Fruit fly (Drosophila melanogaster) whole organism, embryonic: ENCODE data around the gene AstA-R1.

Experiments
- CG16863 ChIP-seq: fragments of 200-800 bp; sonication (Bioruptor generic); optimal IDR thresholded peaks from 3 replicates; lab custom pipeline; 2016; ENCODE audit warnings: missing biosample characterization, missing genetic modification characterization
- CG8478 ChIP-seq: fragments of >200 bp; optimal IDR thresholded peaks from 2 replicates; lab custom pipeline; 2018
- Gug ChIP-seq: fragments of 200-800 bp; sonication (Bioruptor generic); IDR thresholded peaks from 4 replicates; pipeline ENCODE4 v1.3.6; 2022; ENCODE audit warnings: missing biosample characterization, missing genetic modification characterization
- Lpt ChIP-seq: fragments of >200 bp; optimal IDR thresholded peaks from 2 replicates; lab custom pipeline; 2018; ENCODE audit warnings: missing biosample characterization, missing genetic modification characterization
- MTF-1 ChIP-seq: fragments of 200-800 bp; sonication (Bioruptor generic); optimal IDR thresholded peaks from 2 replicates; lab custom pipeline; 2018; ENCODE audit warnings: missing biosample characterization, mild to moderate bottlenecking, missing genetic modification characterization, borderline replicate concordance
- NfI ChIP-seq: fragments of 200-800 bp; sonication (Bioruptor generic); optimal IDR thresholded peaks from 3 replicates; lab custom pipeline; 2018; ENCODE audit warnings: missing biosample characterization, mild to moderate bottlenecking, missing genetic modification characterization, moderate library complexity
- Optix ChIP-seq: fragments of 200-800 bp; sonication (Bioruptor generic); IDR thresholded peaks from 3 replicates; pipeline ENCODE4 v1.3.6; 2022; ENCODE audit warnings: missing biosample characterization, missing genetic modification characterization
- Scr ChIP-seq: fragments of 200-800 bp; sonication (Bioruptor generic); IDR thresholded peaks from 2 replicates; pipeline ENCODE4 v1.3.6; 2022; ENCODE audit warnings: missing biosample characterization, missing genetic modification characterization; ENCODE audit not compliant: partially characterized antibody
- kay ChIP-seq: fragments of 200-800 bp; sonication (Bioruptor generic); optimal IDR thresholded peaks from 2 replicates; lab custom pipeline; 2016; ENCODE audit warnings: missing biosample characterization, missing genetic modification characterization
- tna ChIP-seq: fragments of 200-800 bp; sonication (Bioruptor generic); IDR thresholded peaks from 2 replicates; pipeline ENCODE4 v1.3.6; 2022; ENCODE audit warnings: missing biosample characterization, missing genetic modification characterization; ENCODE audit not compliant: partially characterized antibody

dm6 chrX:3689079-3689478 is 114.7 kb downstream of the AstA-R1 start:
- TF ChIP-seq Lpt (GFP tag; lab: Kevin White, UChicago) (no peak), Scr (no peak), Optix (GFP tag; lab: Robert Waterston, UW) (no peak), Gug (GFP tag; lab: Robert Waterston, UW) (no peak), kay (GFP tag; lab: Kevin White, UChicago) (no peak), NfI (GFP tag; lab: Kevin White, UChicago) (no peak), CG8478 (lab: Kevin White, UChicago) (no peak), tna (GFP tag; lab: Robert Waterston, UW) (no peak; the same call in 1 of the 2 replicates), CG16863 (GFP tag; lab: Kevin White, UChicago) (no peak), MTF-1 (GFP tag; lab: Kevin White, UChicago) (peak; percentile 3)
